Fruit fly (Drosophila melanogaster): Measurements from ENCODE around the gene Npc2h.

- TF ChIP-seq seq (GFP tag; IDR thresholded peaks at IDR 0.05) (no peak), CG12659 (GFP tag; optimal IDR thresholded peaks at IDR 0.05) (no peak), CG12769 (tag; optimal IDR thresholded peaks at IDR 0.05) (no peak), Awh (GFP tag; IDR thresholded peaks at IDR 0.05) (no peak), CG10654 (GFP tag; optimal IDR thresholded peaks at IDR 0.05) (no peak), hbn (GFP tag; IDR thresholded peaks at IDR 0.05; ENCODE audit: partially characterized antibody) (no peak)
These were observed 15.0 kb downstream of the Npc2h start, which contains the start of gene CG11313 for dm6 chr3R:30731065-30731464.

All from whole organism, embryonic.